Fruit fly (Drosophila melanogaster): ENCODE measurements around the gene rdgB.

Gene rdgB

DNA sequence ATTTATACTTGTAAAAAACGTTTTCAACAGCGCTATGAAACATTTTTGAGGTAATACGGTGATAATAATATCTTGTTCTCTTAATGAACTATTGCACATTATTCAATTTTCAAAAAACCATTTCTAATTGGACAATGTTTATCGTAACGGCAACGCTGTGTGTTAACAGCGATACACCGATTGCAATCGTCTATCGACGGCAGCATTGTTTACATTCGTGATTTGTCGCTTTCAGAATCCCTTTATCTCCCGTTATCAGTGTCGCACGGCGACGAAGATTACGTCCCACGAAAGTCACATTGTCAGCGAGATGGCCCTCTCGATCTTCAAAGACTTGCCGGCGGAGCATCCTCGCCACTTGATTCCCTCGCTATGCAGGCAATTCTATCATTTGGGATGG, 24.6 kb upstream of the rdgB start, which contains the start of gene CG11134 (continued):
- TF ChIP-seq CG8944 (GFP tag; optimal IDR thresholded peaks at IDR 0.05) = no peak
- TF ChIP-seq Antp (GFP tag; optimal IDR thresholded peaks at IDR 0.05) = no peak
- no peak for TF ChIP-seq Oli (tag; optimal IDR thresholded peaks at IDR 0.05)
- TF ChIP-seq hbn (GFP tag; IDR thresholded peaks at IDR 0.05; ENCODE audit: partially characterized antibody) = peak; percentile 14; the same call in 1 of the 2 replicates
- TF ChIP-seq CG11093 (GFP tag; IDR thresholded peaks at IDR 0.05) = no peak
- peak; percentile 45 for TF ChIP-seq BEAF-32 (GFP tag; optimal IDR thresholded peaks at IDR 0.05)
- TF ChIP-seq pros (GFP tag; optimal IDR thresholded peaks at IDR 0.05) = no peak
- TF ChIP-seq Dref (GFP tag; IDR thresholded peaks at IDR 0.05) = peak; percentile 64
- TF ChIP-seq stwl (tag; optimal IDR thresholded peaks at IDR 0.05) = peak; percentile 26
- TF ChIP-seq CG10147 (GFP tag; optimal IDR thresholded peaks at IDR 0.05) = no peak
- no peak for TF ChIP-seq CG11398 (GFP tag; optimal IDR thresholded peaks at IDR 0.05)
- TF ChIP-seq HmgZ (tag; optimal IDR thresholded peaks at IDR 0.05) = no peak
- TF ChIP-seq insv (GFP tag; optimal IDR thresholded peaks at IDR 0.05) = peak in 1 of 2 experiments; percentile 83
- peak; percentile 33 for TF ChIP-seq MBD-R2 (GFP tag; IDR thresholded peaks at IDR 0.05)
- no peak for TF ChIP-seq ATbp (GFP tag; optimal IDR thresholded peaks at IDR 0.05)
- no peak for TF ChIP-seq Dad (GFP tag; optimal IDR thresholded peaks at IDR 0.05)
- no peak for TF ChIP-seq CG18619 (GFP tag; optimal IDR thresholded peaks at IDR 0.05)
- TF ChIP-seq Scr (GFP tag; IDR thresholded peaks at IDR 0.05; ENCODE audit: partially characterized antibody) = peak; percentile 51
- TF ChIP-seq PHDP (tag; optimal IDR thresholded peaks at IDR 0.05) = no peak
- TF ChIP-seq cad (GFP tag; optimal IDR thresholded peaks at IDR 0.05) = no peak
- TF ChIP-seq CG6854 (GFP tag; optimal IDR thresholded peaks at IDR 0.05) = no peak
- no peak for TF ChIP-seq yki (optimal IDR thresholded peaks at IDR 0.05)
- no peak for TF ChIP-seq CG3407 (GFP tag; optimal IDR thresholded peaks at IDR 0.05)
- TF ChIP-seq CG18764 (GFP tag; optimal IDR thresholded peaks at IDR 0.05) = no peak
- TF ChIP-seq CG6791 (GFP tag; IDR thresholded peaks at IDR 0.05; ENCODE audit: partially characterized antibody) = peak; percentile 33; the same call in 1 of the 3 replicates

DNA sequence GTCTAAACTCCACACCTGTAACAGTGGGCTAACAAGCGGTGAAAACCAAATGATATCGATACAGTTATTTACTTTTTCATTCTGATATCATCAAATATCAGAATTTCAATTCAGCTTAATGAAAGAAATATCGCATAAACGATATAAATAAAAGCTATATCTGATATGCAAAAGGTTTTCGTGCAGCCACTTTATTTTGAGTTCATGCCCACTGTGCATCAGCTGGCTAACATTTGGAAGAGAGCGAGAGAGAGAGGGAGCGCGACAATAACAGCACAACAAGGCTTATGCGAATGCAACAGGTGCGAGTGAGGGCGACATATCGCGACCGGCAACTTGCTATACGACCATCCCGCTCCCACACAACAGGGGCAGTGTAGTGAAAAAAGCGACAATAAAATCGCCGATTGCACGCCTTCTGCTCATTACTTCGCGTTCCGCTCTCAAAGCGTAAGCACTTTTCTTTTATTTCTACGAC, 23.1 kb upstream of the rdgB start, which contains the start of gene CG11151:
CG11151 (plus strand) TSS at position 334 of the 478 bp plus-strand sequence.
- TF ChIP-seq al (GFP tag; IDR thresholded peaks at IDR 0.05) (peak; percentile 91), Bteb2 (GFP tag; optimal IDR thresholded peaks at IDR 0.05) (peak; percentile 95), CG3726 (GFP tag; IDR thresholded peaks at IDR 0.05) (peak; percentile 92), corto (GFP tag; optimal IDR thresholded peaks at IDR 0.05) (peak; percentile 86), CG12299 (tag; optimal IDR thresholded peaks at IDR 0.05) (peak; percentile 96), Adf1 (GFP tag; IDR thresholded peaks at IDR 0.05) (peak; percentile 76), Lim3 (GFP tag; IDR thresholded peaks at IDR 0.05) (peak; percentile 77), tup (GFP tag; optimal IDR thresholded peaks at IDR 0.05) (peak; percentile 92), lbe (GFP tag; optimal IDR thresholded peaks at IDR 0.05) (peak; percentile 97), CG18619 (GFP tag; optimal IDR thresholded peaks at IDR 0.05) (peak; percentile 95), CG10267 (tag; optimal IDR thresholded peaks at IDR 0.05) (peak; percentile 91), B-H1 (GFP tag; IDR thresholded peaks at IDR 0.05) (peak; percentile 94), scrt (GFP tag; optimal IDR thresholded peaks at IDR 0.05) (peak; percentile 94), sob (GFP tag; IDR thresholded peaks at IDR 0.05) (peak; percentile 94), CG30403 (GFP tag; optimal IDR thresholded peaks at IDR 0.05) (peak; percentile 97), fu2 (GFP tag; optimal IDR thresholded peaks at IDR 0.05) (peak; percentile 96), zfh1 (GFP tag; IDR thresholded peaks at IDR 0.05) (peak; percentile 96), B-H2 (GFP tag; optimal IDR thresholded peaks at IDR 0.05) (peak; percentile 96), NC2β (GFP tag; optimal IDR thresholded peaks at IDR 0.05) (peak; percentile 96), gsb (GFP tag; IDR thresholded peaks at IDR 0.05) (peak; percentile 85), pnt (GFP tag; optimal IDR thresholded peaks at IDR 0.05) (peak; percentile 96), CG17186 (GFP tag; optimal IDR thresholded peaks at IDR 0.05) (peak; percentile 85), pb (GFP tag; optimal IDR thresholded peaks at IDR 0.05) (peak; percentile 95), Abd-B (GFP tag; optimal IDR thresholded peaks at IDR 0.05) (peak; percentile 95), CG16815 (GFP tag; optimal IDR thresholded peaks at IDR 0.05) (peak; percentile 96), Nf-YA (GFP tag; IDR thresholded peaks at IDR 0.05) (peak; percentile 91), dysf (GFP tag; IDR thresholded peaks at IDR 0.05) (peak; percentile 96), crc (GFP tag; optimal IDR thresholded peaks at IDR 0.05) (peak; percentile 97)
